Worm (Caenorhabditis elegans): ENCODE measurements around the gene srd-38.

The srd-38 gene

DNA sequence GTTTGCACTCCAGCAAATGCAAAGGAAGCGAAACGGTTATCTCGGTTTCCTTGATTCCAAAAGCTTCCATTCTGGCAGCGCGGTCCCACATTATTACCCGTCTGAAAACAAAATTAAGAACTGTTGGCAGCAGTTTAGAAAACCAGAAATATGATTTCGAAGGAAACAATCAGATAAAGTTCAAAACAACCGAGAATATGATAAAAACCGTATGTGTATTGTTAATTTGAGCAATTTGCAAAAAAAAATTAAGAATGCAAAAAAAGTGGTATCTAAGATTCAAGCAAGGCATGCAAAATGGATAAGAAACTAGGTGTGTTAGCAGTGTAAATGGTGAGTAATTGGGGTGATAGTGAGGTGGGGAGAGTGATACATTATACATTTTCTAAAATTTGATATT is 2.9 kb upstream of the srd-38 start, which contains the start of gene R04D3.4:
TSS of gene R04D3.4 (minus strand) at position 101 of the 400 bp plus-strand sequence.
- TF ChIP-seq nhr-25 (tag; optimal IDR thresholded peaks at IDR 0.05): no peak

DNA sequence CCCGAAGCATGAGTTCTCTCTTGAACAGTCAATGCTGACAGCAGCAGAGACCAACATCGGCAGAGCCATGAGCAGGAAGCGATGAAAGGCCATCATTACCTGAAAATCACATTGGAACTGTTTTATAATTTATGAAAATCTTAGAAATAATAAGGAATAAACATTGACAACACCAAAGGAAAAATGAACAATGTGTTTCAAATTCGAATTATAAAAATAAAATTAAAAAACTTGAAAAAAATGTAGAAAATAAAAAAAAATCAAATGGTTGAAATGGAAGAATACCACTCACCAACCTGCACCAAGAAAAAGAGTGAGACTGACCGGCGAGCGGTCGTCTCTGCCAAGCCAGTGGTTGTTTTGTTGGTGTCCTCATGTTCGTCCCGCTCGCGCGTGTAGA is 1.1 kb upstream of the srd-38 start, which contains the start of gene R04D3.3:
TSS of gene R04D3.3 (minus strand) at position 101 of the 400 bp plus-strand sequence.
- no peak for TF ChIP-seq mdl-1 (tag; optimal IDR thresholded peaks at IDR 0.05)
- TF ChIP-seq nhr-23 (tag; optimal IDR thresholded peaks at IDR 0.05): no peak
- TF ChIP-seq fkh-10 (GFP tag; optimal IDR thresholded peaks at IDR 0.05): no peak
- TF ChIP-seq aly-2 (tag; optimal IDR thresholded peaks at IDR 0.05): no peak
- no peak for TF ChIP-seq hmg-11 (tag; optimal IDR thresholded peaks at IDR 0.05)
- TF ChIP-seq fos-1 (tag; optimal IDR thresholded peaks at IDR 0.05): no peak
- no peak for TF ChIP-seq egl-5 (tag; optimal IDR thresholded peaks at IDR 0.05)

DNA sequence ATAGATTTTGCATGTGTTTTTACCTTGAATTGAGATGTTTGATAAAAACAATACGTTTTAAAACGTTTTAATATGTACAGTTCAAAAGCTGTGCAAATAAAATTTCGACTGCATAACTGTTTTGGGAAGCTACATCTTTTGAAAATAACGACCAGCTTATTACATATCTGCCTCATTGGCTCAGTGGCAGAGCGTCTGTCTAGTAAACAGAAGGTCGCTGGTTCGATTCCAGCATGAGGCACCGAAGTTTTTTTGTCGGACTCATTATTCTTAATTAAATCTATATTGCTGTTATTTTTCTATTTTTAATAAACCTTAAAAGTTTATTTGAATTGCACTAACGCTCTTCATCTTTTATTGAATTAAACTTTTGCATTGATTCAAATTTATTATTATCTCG is 1.4 kb downstream of the srd-38 start:
- no peak for TF ChIP-seq ztf-11 (tag; optimal IDR thresholded peaks at IDR 0.05)
- no peak for TF ChIP-seq fkh-10 (GFP tag; optimal IDR thresholded peaks at IDR 0.05)
- TF ChIP-seq aly-2 (tag; optimal IDR thresholded peaks at IDR 0.05): no peak
- no peak for TF ChIP-seq nhr-77 (tag; optimal IDR thresholded peaks at IDR 0.05)
- no peak for TF ChIP-seq hmg-11 (tag; optimal IDR thresholded peaks at IDR 0.05)
- no peak for TF ChIP-seq nhr-28 (tag; optimal IDR thresholded peaks at IDR 0.05)
- no peak for TF ChIP-seq nhr-12 (tag; optimal IDR thresholded peaks at IDR 0.05)
- TF ChIP-seq ceh-82 (tag; optimal IDR thresholded peaks at IDR 0.05): no peak
- no peak for TF ChIP-seq nhr-25 (tag; optimal IDR thresholded peaks at IDR 0.05)
- no peak for TF ChIP-seq R02D3.7 (tag; optimal IDR thresholded peaks at IDR 0.05)
- TF ChIP-seq elt-2 (tag; optimal IDR thresholded peaks at IDR 0.05): no peak
- TF ChIP-seq elt-3 (tag; optimal IDR thresholded peaks at IDR 0.05): no peak
- TF ChIP-seq tbx-2 (tag; optimal IDR thresholded peaks at IDR 0.05): no peak
- no peak for TF ChIP-seq unc-39 (tag; optimal IDR thresholded peaks at IDR 0.05)
- TF ChIP-seq nhr-67 (tag; optimal IDR thresholded peaks at IDR 0.05): no peak
- TF ChIP-seq lsy-12 (tag; optimal IDR thresholded peaks at IDR 0.05): no peak
- TF ChIP-seq zag-1 (tag; optimal IDR thresholded peaks at IDR 0.05): no peak
- TF ChIP-seq lin-15B (tag; optimal IDR thresholded peaks at IDR 0.05): no peak
- no peak for TF ChIP-seq lin-39 (tag; optimal IDR thresholded peaks at IDR 0.05)

DNA sequence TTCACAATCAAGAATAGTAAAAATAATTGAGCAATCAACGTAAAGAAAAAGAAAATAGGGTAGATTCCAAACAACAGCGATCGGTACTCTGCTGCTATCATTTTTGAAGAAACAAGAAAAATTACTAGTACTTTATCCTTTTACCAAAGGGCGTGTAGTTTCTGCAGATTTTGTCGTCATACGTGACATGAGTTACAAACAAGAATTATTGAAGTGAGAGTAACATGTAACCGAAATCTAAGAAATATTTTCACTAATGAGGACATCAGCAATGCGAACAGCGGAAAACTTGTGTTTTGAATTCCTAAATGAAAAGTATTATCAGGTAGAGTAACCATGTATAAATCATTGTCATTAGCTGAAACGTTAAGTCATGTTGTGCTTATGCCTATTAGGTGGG is 3.1 kb downstream of the srd-38 start, which contains the start of gene srd-36:
TSS of gene srd-36 (minus strand) at position 101 of the 400 bp plus-strand sequence.
- TF ChIP-seq jun-1 (tag; optimal IDR thresholded peaks at IDR 0.05) (no peak), unc-39 (tag; optimal IDR thresholded peaks at IDR 0.05) (no peak), tbx-2 (tag; optimal IDR thresholded peaks at IDR 0.05) (no peak), pqm-1 (tag; optimal IDR thresholded peaks at IDR 0.05) (no peak), skn-1 (tag; optimal IDR thresholded peaks at IDR 0.05) (no peak), ama-1 (optimal IDR thresholded peaks at IDR 0.05) (no peak), egl-27 (tag; optimal IDR thresholded peaks at IDR 0.05) (no peak), elt-3 (tag; optimal IDR thresholded peaks at IDR 0.05) (no peak), eor-1 (tag; optimal IDR thresholded peaks at IDR 0.05) (no peak), nhr-11 (tag; optimal IDR thresholded peaks at IDR 0.05) (no peak), nhr-77 (tag; optimal IDR thresholded peaks at IDR 0.05) (no peak), fkh-10 (GFP tag; optimal IDR thresholded peaks at IDR 0.05) (no peak), snpc-4 (tag; optimal IDR thresholded peaks at IDR 0.05) (no peak), ztf-4 (tag; optimal IDR thresholded peaks at IDR 0.05) (no peak), nhr-76 (tag; optimal IDR thresholded peaks at IDR 0.05) (no peak), nhr-43 (tag; optimal IDR thresholded peaks at IDR 0.05; ENCODE audit: poor library complexity, severe bottlenecking) (no peak), elt-1 (tag; optimal IDR thresholded peaks at IDR 0.05) (no peak)

DNA sequence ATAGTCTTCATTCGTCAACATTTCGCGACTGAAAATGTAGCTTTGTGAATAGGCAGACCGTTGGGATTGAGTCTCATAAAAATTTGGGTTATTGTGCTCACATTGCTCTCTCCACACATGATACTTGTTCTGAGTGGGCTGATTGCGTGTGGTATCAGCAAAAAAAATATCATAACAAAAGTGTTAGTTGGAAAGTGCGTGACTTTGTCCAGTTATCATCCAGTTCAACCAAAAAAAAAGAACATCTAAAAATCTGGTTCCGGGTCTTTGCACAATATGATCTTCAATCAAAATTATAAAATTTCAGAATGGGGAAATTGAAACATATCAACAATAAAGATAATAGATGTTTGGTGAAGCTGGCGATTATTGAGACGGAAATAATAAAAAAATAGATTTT is 8.9 kb downstream of the srd-38 start, which contains the start of gene srd-39:
TSS of gene srd-39 (minus strand) at position 101 of the 400 bp plus-strand sequence.
- no peak for TF ChIP-seq nhr-77 (tag; optimal IDR thresholded peaks at IDR 0.05)
- no peak for TF ChIP-seq ztf-11 (tag; optimal IDR thresholded peaks at IDR 0.05)
- no peak for TF ChIP-seq ztf-4 (tag; optimal IDR thresholded peaks at IDR 0.05)
- no peak for TF ChIP-seq lin-15B (tag; optimal IDR thresholded peaks at IDR 0.05)
- TF ChIP-seq eor-1 (tag; optimal IDR thresholded peaks at IDR 0.05): no peak
- TF ChIP-seq lsy-12 (tag; optimal IDR thresholded peaks at IDR 0.05): no peak
- no peak for TF ChIP-seq zag-1 (tag; optimal IDR thresholded peaks at IDR 0.05)
